Fruit fly (Drosophila melanogaster) whole organism, embryonic: ENCODE data around the gene CG5390.

Experiments
- Ada2b ChIP-seq: fragments of 200-800 bp; sonication (Bioruptor generic); IDR thresholded peaks from 2 replicates; pipeline ENCODE4 v1.3.6; 2022; ENCODE audit warnings: missing biosample characterization, missing genetic modification characterization
- Antp ChIP-seq: fragments of 200-800 bp; sonication (Bioruptor generic); optimal IDR thresholded peaks from 3 replicates; lab custom pipeline; 2016; ENCODE audit warnings: missing biosample characterization, missing genetic modification characterization
- BEAF-32 ChIP-seq: fragments of 200-800 bp; sonication (Bioruptor generic); optimal IDR thresholded peaks from 3 replicates; lab custom pipeline; 2017; ENCODE audit warnings: missing biosample characterization, missing genetic modification characterization, mild to moderate bottlenecking, moderate library complexity, missing genetic modification reagents
- Bteb2 ChIP-seq: fragments of 200-800 bp; sonication (Bioruptor generic); optimal IDR thresholded peaks from 2 replicates; lab custom pipeline; 2016; ENCODE audit warnings: missing biosample characterization, missing genetic modification characterization
- CG10321 ChIP-seq: fragments of 200-800 bp; sonication (Bioruptor generic); IDR thresholded peaks from 2 replicates; pipeline ENCODE4 v1.3.6; 2022; ENCODE audit warnings: missing biosample characterization, missing genetic modification characterization
- CG10431 ChIP-seq: fragments of 200-800 bp; sonication (Bioruptor generic); optimal IDR thresholded peaks from 3 replicates; lab custom pipeline; 2018; ENCODE audit warnings: missing biosample characterization, mild to moderate bottlenecking, missing genetic modification characterization
- CG10654 ChIP-seq: fragments of 200-800 bp; sonication (Bioruptor generic); optimal IDR thresholded peaks from 2 replicates; lab custom pipeline; 2016; ENCODE audit warnings: missing biosample characterization, missing genetic modification characterization
- CG11093 ChIP-seq: fragments of 200-800 bp; sonication (Bioruptor generic); IDR thresholded peaks from 3 replicates; pipeline ENCODE4 v1.3.6; 2022; ENCODE audit warnings: missing biosample characterization, missing genetic modification characterization
- CG12236 ChIP-seq: fragments of 200-800 bp; sonication (Bioruptor generic); optimal IDR thresholded peaks from 2 replicates; lab custom pipeline; 2016; ENCODE audit warnings: missing biosample characterization, missing genetic modification characterization
- CG13624 ChIP-seq: fragments of 200-800 bp; sonication (Bioruptor generic); optimal IDR thresholded peaks from 2 replicates; lab custom pipeline; 2016; ENCODE audit warnings: missing biosample characterization, missing genetic modification characterization
- CG13775 ChIP-seq: fragments of 200-800 bp; sonication (Bioruptor generic); optimal IDR thresholded peaks from 3 replicates; lab custom pipeline; 2017; ENCODE audit warnings: missing biosample characterization, mild to moderate bottlenecking, missing genetic modification characterization
- CG1647 ChIP-seq: fragments of 200-800 bp; sonication (Bioruptor generic); optimal IDR thresholded peaks from 3 replicates; lab custom pipeline; 2016; ENCODE audit warnings: missing biosample characterization, missing genetic modification characterization
- CG16863 ChIP-seq: fragments of 200-800 bp; sonication (Bioruptor generic); optimal IDR thresholded peaks from 3 replicates; lab custom pipeline; 2016; ENCODE audit warnings: missing biosample characterization, missing genetic modification characterization
- CG17328 ChIP-seq: fragments of 200-800 bp; sonication (Bioruptor generic); IDR thresholded peaks from 2 replicates; pipeline ENCODE4 v1.3.6; 2022; ENCODE audit warnings: missing biosample characterization, missing genetic modification characterization
- CG17361 ChIP-seq: fragments of 200-800 bp; sonication (Bioruptor generic); IDR thresholded peaks from 3 replicates; pipeline ENCODE4 v1.3.6; 2022; ENCODE audit warnings: missing biosample characterization, missing genetic modification characterization
- CG17568 ChIP-seq: fragments of 200-800 bp; sonication (Bioruptor generic); optimal IDR thresholded peaks from 2 replicates; lab custom pipeline; 2018; ENCODE audit warnings: missing biosample characterization, mild to moderate bottlenecking, missing genetic modification characterization, moderate library complexity
- CG17612 ChIP-seq: fragments of 200-800 bp; sonication (Bioruptor generic); IDR thresholded peaks from 2 replicates; pipeline ENCODE4 v1.3.6; 2022; ENCODE audit warnings: missing biosample characterization, missing genetic modification characterization
- CG1792 ChIP-seq: fragments of 200-800 bp; sonication (Bioruptor generic); optimal IDR thresholded peaks from 2 replicates; lab custom pipeline; 2016; ENCODE audit warnings: missing biosample characterization, missing genetic modification characterization
- CG18011 ChIP-seq: fragments of 200-800 bp; sonication (Bioruptor generic); optimal IDR thresholded peaks from 2 replicates; lab custom pipeline; 2017; ENCODE audit warnings: missing biosample characterization, missing genetic modification characterization, mild to moderate bottlenecking, moderate library complexity, missing genotype
- CG33213 ChIP-seq: fragments of 200-800 bp; sonication (Bioruptor generic); optimal IDR thresholded peaks from 3 replicates; lab custom pipeline; 2016; ENCODE audit warnings: missing biosample characterization, missing genetic modification characterization
- CG6854 ChIP-seq: fragments of 200-800 bp; sonication (Bioruptor generic); optimal IDR thresholded peaks from 3 replicates; lab custom pipeline; 2017; ENCODE audit warnings: missing biosample characterization, mild to moderate bottlenecking, missing genetic modification characterization
- CG8944 ChIP-seq: fragments of 200-800 bp; sonication (Bioruptor generic); optimal IDR thresholded peaks from 3 replicates; lab custom pipeline; 2016; ENCODE audit warnings: missing biosample characterization, missing genetic modification characterization
- CG9609 ChIP-seq: fragments of 200-800 bp; sonication (Bioruptor generic); optimal IDR thresholded peaks from 3 replicates; lab custom pipeline; 2016; ENCODE audit warnings: missing biosample characterization, missing genetic modification characterization
- Chrac-16 ChIP-seq: fragments of 200-800 bp; sonication (Bioruptor generic); optimal IDR thresholded peaks from 3 replicates; lab custom pipeline; 2016; ENCODE audit warnings: missing biosample characterization, missing genetic modification characterization
- Dref ChIP-seq: fragments of 200-800 bp; sonication (Bioruptor generic); IDR thresholded peaks from 2 replicates; pipeline ENCODE4 v1.3.6; 2022; ENCODE audit warnings: missing biosample characterization, missing genetic modification characterization
- Ets65A ChIP-seq: fragments of 200-800 bp; sonication (Bioruptor generic); peaks from one replicate; lab custom pipeline; 2016; ENCODE audit warnings: missing biosample characterization, missing genetic modification characterization
- H2.0 ChIP-seq: fragments of 200-800 bp; sonication (Bioruptor generic); IDR thresholded peaks from 2 replicates; pipeline ENCODE4 v1.3.6; 2022; ENCODE audit warnings: missing biosample characterization, missing genetic modification characterization
- MESR4 ChIP-seq: fragments of 200-800 bp; sonication (Bioruptor generic); optimal IDR thresholded peaks from 2 replicates; lab custom pipeline; 2018; ENCODE audit warnings: missing biosample characterization, mild to moderate bottlenecking, missing genetic modification characterization, moderate library complexity
- Med ChIP-seq: fragments of 200-800 bp; sonication (Bioruptor generic); peaks from one replicate; lab custom pipeline; 2016; ENCODE audit warnings: missing biosample characterization, missing genetic modification characterization, mild to moderate bottlenecking, inconsistent platforms, moderate library complexity
- Nf-YC ChIP-seq: fragments of 200-800 bp; optimal IDR thresholded peaks from 3 replicates; lab custom pipeline; 2019; ENCODE audit warnings: missing biosample characterization, mild to moderate bottlenecking, missing genetic modification characterization, moderate library complexity
- Side ChIP-seq: fragments of 200-800 bp; sonication (Bioruptor generic); optimal IDR thresholded peaks from 2 replicates; lab custom pipeline; 2016; ENCODE audit warnings: missing biosample characterization, missing genetic modification characterization
- Tbp ChIP-seq: fragments of >200 bp; optimal IDR thresholded peaks from 2 replicates; lab custom pipeline; 2018; ENCODE audit warnings: missing biosample characterization, missing genetic modification characterization
- Xrp1 ChIP-seq: fragments of 200-800 bp; sonication (Bioruptor generic); IDR thresholded peaks from 2 replicates; pipeline ENCODE4 v1.3.6; 2022; ENCODE audit warnings: missing biosample characterization, missing genetic modification characterization
- amos ChIP-seq: fragments of 200-800 bp; sonication (Bioruptor generic); IDR thresholded peaks from 2 replicates; pipeline ENCODE4 v1.3.6; 2022; ENCODE audit warnings: missing biosample characterization, missing genetic modification characterization; ENCODE audit not compliant: partially characterized antibody
- dati ChIP-seq: fragments of 200-800 bp; sonication (Bioruptor generic); IDR thresholded peaks from 2 replicates; pipeline ENCODE4 v1.3.6; 2022; ENCODE audit warnings: missing biosample characterization, missing genetic modification characterization
- dimm ChIP-seq: fragments of 200-800 bp; sonication (Bioruptor generic); IDR thresholded peaks from 2 replicates; pipeline ENCODE4 v1.3.6; 2022; ENCODE audit warnings: missing biosample characterization, missing genetic modification characterization
- en ChIP-seq: fragments of 200-800 bp; sonication (Bioruptor generic); optimal IDR thresholded peaks from 2 replicates; lab custom pipeline; 2016; ENCODE audit warnings: missing biosample characterization, missing genetic modification characterization
- eve ChIP-seq, 2 experiments: fragments of >200 bp; optimal IDR thresholded peaks; 2 replicates each; lab custom pipeline; 2017; ENCODE audit warnings: missing biosample characterization in 2 of 2, missing genetic modification characterization in 2 of 2
- exex ChIP-seq: fragments of 200-800 bp; sonication (Bioruptor generic); optimal IDR thresholded peaks from 4 replicates; lab custom pipeline; 2018; ENCODE audit warnings: missing biosample characterization, mild to moderate bottlenecking, missing genetic modification characterization, moderate library complexity
- fd64A ChIP-seq: fragments of 200-800 bp; sonication (Bioruptor generic); optimal IDR thresholded peaks from 3 replicates; lab custom pipeline; 2018; ENCODE audit warnings: missing biosample characterization, mild to moderate bottlenecking, missing genetic modification characterization
- fru ChIP-seq: fragments of >200 bp; optimal IDR thresholded peaks from 2 replicates; lab custom pipeline; 2017
- gce ChIP-seq: fragments of 200-800 bp; sonication (Bioruptor generic); IDR thresholded peaks from 3 replicates; pipeline ENCODE4 v1.3.6; 2022; ENCODE audit warnings: missing biosample characterization, missing genetic modification characterization
- ind ChIP-seq: fragments of 200-800 bp; sonication (Bioruptor generic); optimal IDR thresholded peaks from 3 replicates; lab custom pipeline; 2016; ENCODE audit warnings: missing biosample characterization, missing genetic modification characterization
- jumu ChIP-seq: fragments of 200-800 bp; sonication (Bioruptor generic); optimal IDR thresholded peaks from 3 replicates; lab custom pipeline; 2016; ENCODE audit warnings: missing biosample characterization, missing genetic modification characterization
- lov ChIP-seq, 2 experiments: fragments of 200-800 bp in 1 of 2; fragments of >200 bp in 1 of 2; sonication (Bioruptor generic) in 1 of 2; IDR thresholded peaks in 1 of 2; optimal IDR thresholded peaks in 1 of 2; 2 replicates in 1 of 2; 3 replicates in 1 of 2; pipeline versions ENCODE4 v1.3.6 to Lab custom; 2017 to 2022; ENCODE audit warnings: missing biosample characterization in 1 of 2, missing genetic modification characterization in 1 of 2
- odd ChIP-seq: fragments of 200-800 bp; sonication (Bioruptor generic); optimal IDR thresholded peaks from 2 replicates; lab custom pipeline; 2017; ENCODE audit warnings: missing biosample characterization, mild to moderate bottlenecking, missing genetic modification characterization
- shn ChIP-seq: fragments of 200-800 bp; sonication (Bioruptor generic); optimal IDR thresholded peaks from 3 replicates; lab custom pipeline; 2016; ENCODE audit warnings: missing biosample characterization, missing genetic modification characterization
- sima ChIP-seq: fragments of 200-800 bp; sonication (Bioruptor generic); optimal IDR thresholded peaks from 2 replicates; lab custom pipeline; 2016; ENCODE audit warnings: missing biosample characterization, missing genetic modification characterization
- sr ChIP-seq: fragments of 200-800 bp; sonication (Bioruptor generic); IDR thresholded peaks from 3 replicates; pipeline ENCODE4 v1.3.6; 2022; ENCODE audit warnings: missing biosample characterization, missing genetic modification characterization
- zfh1 ChIP-seq: fragments of 200-800 bp; sonication (Bioruptor generic); IDR thresholded peaks from 3 replicates; pipeline ENCODE4 v1.3.6; 2022; ENCODE audit warnings: missing biosample characterization, missing genetic modification characterization

CG5390 gene

dm6 chr2L:10277362-10277761 is 29.0 kb downstream of the CG5390 start (continued):
- TF ChIP-seq jumu (GFP tag; lab: Kevin White, UChicago) (no peak), exex (tag; lab: Kevin White, UChicago) (no peak)

- TF ChIP-seq Side (GFP tag; lab: Kevin White, UChicago) (peak; percentile 39), CG33213 (GFP tag; lab: Kevin White, UChicago) (peak; percentile 46), CG10321 (GFP tag; lab: Robert Waterston, UW) (no peak), sr (GFP tag; lab: Robert Waterston, UW) (no peak), Ets65A (GFP tag; lab: Kevin White, UChicago) (peak; percentile 53), shn (GFP tag; lab: Kevin White, UChicago) (peak; percentile 10), Antp (GFP tag; lab: Kevin White, UChicago) (peak; percentile 24), Med (peak; percentile 86), CG9609 (GFP tag; lab: Kevin White, UChicago) (peak; percentile 13), CG13624 (GFP tag; lab: Kevin White, UChicago) (peak; percentile 33), CG17361 (GFP tag; lab: Robert Waterston, UW) (peak; percentile 30; the same call in 1 of the 3 replicates), CG11093 (GFP tag; lab: Robert Waterston, UW) (0 out of 3 replicates have a peak, but pooled peaks have one; percentile 43), Dref (no peak), dati (GFP tag; lab: Robert Waterston, UW) (0 out of 2 replicates have a peak, but pooled peaks have one; percentile 8), Ada2b (GFP tag; lab: Robert Waterston, UW) (0 out of 2 replicates have a peak, but pooled peaks have one; percentile 43), MESR4 (GFP tag; lab: Kevin White, UChicago) (peak; percentile 24), CG10654 (GFP tag; lab: Kevin White, UChicago) (no peak), CG13775 (peak; percentile 31), zfh1 (GFP tag; lab: Robert Waterston, UW) (peak; percentile 62), Nf-YC (tag; lab: Kevin White, UChicago) (no peak), CG17328 (peak; percentile 59), gce (GFP tag; lab: Robert Waterston, UW) (0 out of 3 replicates have a peak, but pooled peaks have one; percentile 19), CG8944 (GFP tag; lab: Kevin White, UChicago) (peak; percentile 4), CG10431 (GFP tag; lab: Kevin White, UChicago) (no peak), CG17612 (GFP tag; lab: Robert Waterston, UW) (no peak), BEAF-32 (no peak), fd64A (no peak), fru (no peak), ind (GFP tag; lab: Kevin White, UChicago) (peak; percentile 7), sima (GFP tag; lab: Kevin White, UChicago) (peak; percentile 12), Tbp (GFP tag; lab: Kevin White, UChicago) (no peak), CG6854 (GFP tag; lab: Kevin White, UChicago) (no peak), CG1792 (GFP tag; lab: Kevin White, UChicago) (peak; percentile 15), H2.0 (GFP tag; lab: Robert Waterston, UW) (peak; percentile 23; the same call in 1 of the 2 replicates), Xrp1 (GFP tag; lab: Robert Waterston, UW) (peak; percentile 14; the same call in 1 of the 2 replicates), CG17568 (GFP tag; lab: Kevin White, UChicago) (no peak), odd (no peak), dimm (no peak), CG18011 (GFP tag; lab: Kevin White, UChicago) (peak; percentile 10), Bteb2 (GFP tag; lab: Kevin White, UChicago) (no peak), lov (optimal IDR thresholded peaks at IDR 0.05; lab: Kevin White, UChicago) (no peak), lov (GFP tag; IDR thresholded peaks at IDR 0.05; lab: Robert Waterston, UW) (0 out of 3 replicates have a peak, but pooled peaks have one; percentile 21), eve (GFP tag; optimal IDR thresholded peaks at IDR 0.05; lab: Kevin White, UChicago) (peak in 1 of 2 experiments; percentile 81), CG1647 (GFP tag; lab: Kevin White, UChicago) (peak; percentile 36), CG12236 (GFP tag; lab: Kevin White, UChicago) (peak; percentile 47), amos (no peak), CG16863 (GFP tag; lab: Kevin White, UChicago) (peak; percentile 15), Chrac-16 (GFP tag; lab: Kevin White, UChicago) (peak; percentile 14), en (GFP tag; lab: Kevin White, UChicago) (peak; percentile 1)
Measured at dm6 chr2L:10276846-10277245, 29.5 kb downstream of the CG5390 start.
